Worm (Caenorhabditis elegans): ENCODE measurements around the gene crn-5.
A peak's percentile ranks its signal among the peaks of the same experiment; 100 is the strongest.

crn-5 gene

ce11 chrII:10548778-10549671 lies 43.5 kb upstream of the crn-5 start (continued):
- no peak for TF ChIP-seq unc-62 (GFP tag; optimal IDR thresholded peaks at IDR 0.05)
- no peak for TF ChIP-seq sdz-38 (tag; optimal IDR thresholded peaks at IDR 0.05)
- TF ChIP-seq lag-1 (GFP tag; IDR thresholded peaks at IDR 0.05), result no peak
- peak; percentile 59 for TF ChIP-seq pbrm-1 (GFP tag; IDR thresholded peaks at IDR 0.05)
- TF ChIP-seq nhr-27 (tag; optimal IDR thresholded peaks at IDR 0.05), result no peak
- TF ChIP-seq gei-17 (GFP tag; optimal IDR thresholded peaks at IDR 0.05), result no peak
- peak; percentile 63 for TF ChIP-seq attf-5 (GFP tag; optimal IDR thresholded peaks at IDR 0.05)
- no peak for TF ChIP-seq rec-8 (tag; optimal IDR thresholded peaks at IDR 0.05)
- peak; percentile 71; the same call in 1 of the 2 replicates for TF ChIP-seq Y53G8AR.9 (GFP tag; conservative IDR thresholded peaks at IDR 0.05)
- TF ChIP-seq F57C9.4 (tag; optimal IDR thresholded peaks at IDR 0.05), result no peak
- peak; percentile 37; the same call in 1 of the 2 replicates for TF ChIP-seq B0336.3 (GFP tag; IDR thresholded peaks at IDR 0.05)
- TF ChIP-seq lir-1 (GFP tag; conservative IDR thresholded peaks at IDR 0.05), result peak; percentile 60
- peak; percentile 24 for TF ChIP-seq ets-4 (GFP tag; optimal IDR thresholded peaks at IDR 0.05)
- peak; percentile 67 for TF ChIP-seq dox-1 (GFP tag; IDR thresholded peaks at IDR 0.05)
- no peak; the same call in 1 of the 2 replicates for TF ChIP-seq Y95B8A.8 (GFP tag; IDR thresholded peaks at IDR 0.05)
- peak; percentile 54; the same call in 1 of the 2 replicates for TF ChIP-seq C06A6.2 (GFP tag; conservative IDR thresholded peaks at IDR 0.05)
- TF ChIP-seq zim-3 (tag; optimal IDR thresholded peaks at IDR 0.05), result peak; percentile 53
- TF ChIP-seq snpc-3.4 (tag; optimal IDR thresholded peaks at IDR 0.05), result no peak
- no peak for TF ChIP-seq F49E8.2 (tag; optimal IDR thresholded peaks at IDR 0.05; ENCODE audit: insufficient read depth)
- no peak for TF ChIP-seq F10E7.11 (tag; optimal IDR thresholded peaks at IDR 0.05)
- TF ChIP-seq madf-6 (GFP tag; IDR thresholded peaks at IDR 0.05), result no peak
- TF ChIP-seq aptf-2 (GFP tag; conservative IDR thresholded peaks at IDR 0.05), result no peak
- peak; percentile 77 for TF ChIP-seq ZK185.1 (tag; optimal IDR thresholded peaks at IDR 0.05; ENCODE audit: poor library complexity, severe bottlenecking)
- peak; percentile 83 for TF ChIP-seq ceh-27 (GFP tag; optimal IDR thresholded peaks at IDR 0.05)
- peak; percentile 74 for TF ChIP-seq lin-26 (GFP tag; IDR thresholded peaks at IDR 0.05)
- TF ChIP-seq F22D6.2 (tag; optimal IDR thresholded peaks at IDR 0.05), result no peak
- no peak for TF ChIP-seq egl-18 (GFP tag; IDR thresholded peaks at IDR 0.05)
- TF ChIP-seq B0261.1 (tag; optimal IDR thresholded peaks at IDR 0.05), result no peak
- no peak for TF ChIP-seq snpc-1.1 (tag; optimal IDR thresholded peaks at IDR 0.05; ENCODE audit: insufficient read depth)
- TF ChIP-seq K11D2.4 (GFP tag; IDR thresholded peaks at IDR 0.05), result peak; percentile 87
- TF ChIP-seq F57A8.1 (GFP tag; optimal IDR thresholded peaks at IDR 0.05), result no peak
- TF ChIP-seq hmg-20 (GFP tag; IDR thresholded peaks at IDR 0.05), result no peak
- TF ChIP-seq madf-3 (GFP tag; IDR thresholded peaks at IDR 0.05), result no peak
- TF ChIP-seq ztf-25 (GFP tag; IDR thresholded peaks at IDR 0.05), result 0 out of 2 replicates have a peak, but pooled peaks have one; percentile 6
- TF ChIP-seq efl-1 (GFP tag; optimal IDR thresholded peaks at IDR 0.05), result no peak
- peak; percentile 67 for TF ChIP-seq madf-10 (tag; optimal IDR thresholded peaks at IDR 0.05)
- TF ChIP-seq F39B2.1 (GFP tag; IDR thresholded peaks at IDR 0.05), result 0 out of 2 replicates have a peak, but pooled peaks have one; percentile 33
- no peak for TF ChIP-seq B0019.2 (GFP tag; conservative IDR thresholded peaks at IDR 0.05)
- no peak for TF ChIP-seq ztf-26 (tag; optimal IDR thresholded peaks at IDR 0.05)
- peak; percentile 65; the same call in 1 of the 2 replicates for TF ChIP-seq rcor-1 (GFP tag; IDR thresholded peaks at IDR 0.05)
- TF ChIP-seq mes-4 (tag; optimal IDR thresholded peaks at IDR 0.05), result no peak
